Worm (Caenorhabditis elegans) whole organism, L4/young adult: ENCODE results near the gene Y73F8A.15.
"Not testable (repeated sequence)": the region's sequence is repeated elsewhere in the genome, so short reads cannot be mapped to it uniquely, and the experiment has no call there.

ENCODE experiments used
- W03F9.2 ChIP-seq: fragments of 150-350 bp; optimal IDR thresholded peaks from 2 replicates; lab custom pipeline; 2014; ENCODE audit warnings: missing biosample characterization, missing genetic modification characterization
- dao-5 ChIP-seq: sonication (generic microtip); optimal IDR thresholded peaks from 2 replicates; lab custom pipeline; 2016; ENCODE audit warnings: missing genotype, missing genetic modification characterization, moderate library complexity, missing compliant biosample characterization
- him-1 ChIP-seq: sonication (generic microtip); optimal IDR thresholded peaks from 2 replicates; lab custom pipeline; 2016; ENCODE audit warnings: missing genotype, missing genetic modification reagents, missing genetic modification characterization, missing compliant biosample characterization

- TF ChIP-seq dao-5 (tag; lab: Kevin White, UChicago); him-1; W03F9.2 (tag; lab: Kevin White, UChicago): not testable (repeated sequence)
Measured at ce11 chrIV:15318982-15319381, 2.4 kb upstream of the Y73F8A.15 start, which contains the start of gene Y73F8A.14.
